Worm (Caenorhabditis elegans) whole organism, L3 larva: ENCODE results near the gene dmd-10.

Experiments
- elt-2 ChIP-seq: sonication (generic microtip); optimal IDR thresholded peaks from 2 replicates; lab custom pipeline; 2016; ENCODE audit warnings: missing genetic modification reagents, mild to moderate bottlenecking, missing genetic modification characterization, missing compliant biosample characterization
- lin-39 ChIP-seq: fragments of 150-350 bp; optimal IDR thresholded peaks from 2 replicates; lab custom pipeline; 2018; ENCODE audit warnings: missing biosample characterization, missing genetic modification reagents, missing genetic modification characterization

DNA sequence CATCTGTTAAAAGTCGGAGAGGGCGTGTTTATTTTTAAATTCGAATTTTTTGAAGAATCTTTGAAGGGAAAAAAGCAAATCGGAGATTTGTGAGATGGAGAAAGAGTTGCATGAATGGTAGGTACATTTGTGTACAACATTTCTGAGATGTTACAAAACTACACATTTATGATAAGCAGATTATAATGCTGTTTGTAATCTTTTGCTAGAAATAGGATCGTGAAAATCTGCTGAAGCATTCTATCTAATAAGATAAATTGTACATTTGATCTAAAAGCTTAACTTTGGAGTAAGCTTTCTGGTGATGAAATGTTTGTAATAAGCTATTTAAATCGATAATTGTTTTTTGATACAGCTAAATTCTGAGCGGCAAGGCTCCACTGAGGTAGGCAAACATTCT, 35.9 kb upstream of the dmd-10 start:
- TF ChIP-seq lin-39 (no peak), elt-2 (tag; lab: Kevin White, UChicago) (no peak)
